Fruit fly (Drosophila melanogaster) whole organism, embryonic: ENCODE data around the gene Paf-AHalpha.
A peak's percentile ranks its signal among the peaks of the same experiment; 100 is the strongest.

Source experiments
- Ada2b ChIP-seq: fragments of 200-800 bp; sonication (Bioruptor generic); IDR thresholded peaks from 2 replicates; pipeline ENCODE4 v1.3.6; 2022; ENCODE audit warnings: missing biosample characterization, missing genetic modification characterization
- CG10654 ChIP-seq: fragments of 200-800 bp; sonication (Bioruptor generic); optimal IDR thresholded peaks from 2 replicates; lab custom pipeline; 2016; ENCODE audit warnings: missing biosample characterization, missing genetic modification characterization
- CG11456 ChIP-seq: fragments of 200-800 bp; sonication (Bioruptor generic); IDR thresholded peaks from 3 replicates; pipeline ENCODE4 v1.3.6; 2022; ENCODE audit warnings: missing biosample characterization, missing genetic modification characterization
- CG11695 ChIP-seq: fragments of 200-800 bp; sonication (Bioruptor generic); IDR thresholded peaks from 3 replicates; pipeline ENCODE4 v1.3.6; 2022; ENCODE audit warnings: missing biosample characterization, missing genetic modification characterization
- CG12219 ChIP-seq: fragments of 200-800 bp; sonication (Bioruptor generic); optimal IDR thresholded peaks from 3 replicates; lab custom pipeline; 2018; ENCODE audit warnings: missing biosample characterization, mild to moderate bottlenecking, missing genetic modification characterization
- CG12236 ChIP-seq: fragments of 200-800 bp; sonication (Bioruptor generic); optimal IDR thresholded peaks from 2 replicates; lab custom pipeline; 2016; ENCODE audit warnings: missing biosample characterization, missing genetic modification characterization
- CG15696 ChIP-seq: fragments of 200-800 bp; sonication (Bioruptor generic); optimal IDR thresholded peaks from 2 replicates; lab custom pipeline; 2019; ENCODE audit warnings: missing biosample characterization, mild to moderate bottlenecking, missing genetic modification characterization, moderate library complexity
- CG17359 ChIP-seq: fragments of 200-800 bp; sonication (Bioruptor generic); optimal IDR thresholded peaks from 3 replicates; lab custom pipeline; 2018; ENCODE audit warnings: missing biosample characterization, mild to moderate bottlenecking, missing genetic modification characterization, moderate library complexity
- CG30020 ChIP-seq: fragments of 200-800 bp; optimal IDR thresholded peaks from 2 replicates; lab custom pipeline; 2019; ENCODE audit warnings: missing biosample characterization, mild to moderate bottlenecking, missing genetic modification characterization, moderate library complexity
- CG31441 ChIP-seq: fragments of 200-800 bp; sonication (Bioruptor generic); IDR thresholded peaks from 2 replicates; pipeline ENCODE4 v1.3.6; 2022; ENCODE audit warnings: missing biosample characterization, missing genetic modification characterization
- CG3726 ChIP-seq: fragments of 200-800 bp; sonication (Bioruptor generic); IDR thresholded peaks from 3 replicates; pipeline ENCODE4, ENCODE4 v1.3.6; 2022; ENCODE audit warnings: missing biosample characterization, missing genetic modification characterization
- CG3838 ChIP-seq: fragments of 200-800 bp; sonication (Bioruptor generic); optimal IDR thresholded peaks from 3 replicates; lab custom pipeline; 2016; ENCODE audit warnings: missing biosample characterization, missing genetic modification characterization
- CG42726 ChIP-seq: fragments of 200-800 bp; sonication (Bioruptor generic); IDR thresholded peaks from 2 replicates; pipeline ENCODE4 v1.3.6; 2022; ENCODE audit warnings: missing biosample characterization, missing genetic modification characterization; ENCODE audit not compliant: partially characterized antibody
- CG4282 ChIP-seq: fragments of 200-800 bp; sonication (Bioruptor generic); optimal IDR thresholded peaks from 2 replicates; lab custom pipeline; 2016; ENCODE audit warnings: missing biosample characterization, missing genetic modification characterization
- CG5180 ChIP-seq: fragments of 200-800 bp; sonication (Bioruptor generic); optimal IDR thresholded peaks from 3 replicates; lab custom pipeline; 2017; ENCODE audit warnings: missing biosample characterization, missing genetic modification characterization, mild to moderate bottlenecking, moderate library complexity, missing genetic modification reagents
- CG6854 ChIP-seq: fragments of 200-800 bp; sonication (Bioruptor generic); optimal IDR thresholded peaks from 3 replicates; lab custom pipeline; 2017; ENCODE audit warnings: missing biosample characterization, mild to moderate bottlenecking, missing genetic modification characterization
- CG7963 ChIP-seq: fragments of 200-800 bp; sonication (Bioruptor generic); IDR thresholded peaks from 3 replicates; pipeline ENCODE4 v1.3.6; 2022; ENCODE audit warnings: missing biosample characterization, missing genetic modification characterization; ENCODE audit not compliant: partially characterized antibody
- CG8765 ChIP-seq: fragments of 200-800 bp; sonication (Bioruptor generic); IDR thresholded peaks from 2 replicates; pipeline ENCODE4 v1.3.6; 2022; ENCODE audit warnings: missing biosample characterization, missing genetic modification characterization
- Camta ChIP-seq: fragments of 200-800 bp; sonication (Bioruptor generic); optimal IDR thresholded peaks from 2 replicates; lab custom pipeline; 2016; ENCODE audit warnings: missing biosample characterization, missing genetic modification characterization
- Dad ChIP-seq: fragments of 200-800 bp; sonication (Bioruptor generic); optimal IDR thresholded peaks from 3 replicates; lab custom pipeline; 2016; ENCODE audit warnings: missing biosample characterization, missing genetic modification characterization
- Dip2 ChIP-seq: fragments of 200-800 bp; sonication (Bioruptor generic); IDR thresholded peaks from 2 replicates; pipeline ENCODE4 v1.3.6; 2022; ENCODE audit warnings: missing biosample characterization, missing genetic modification characterization
- Dref ChIP-seq: fragments of 200-800 bp; sonication (Bioruptor generic); IDR thresholded peaks from 2 replicates; pipeline ENCODE4 v1.3.6; 2022; ENCODE audit warnings: missing biosample characterization, missing genetic modification characterization
- Elba2 ChIP-seq: fragments of 200-800 bp; sonication (Bioruptor generic); optimal IDR thresholded peaks from 3 replicates; lab custom pipeline; 2016; ENCODE audit warnings: missing biosample characterization, missing genetic modification characterization
- Fer1 ChIP-seq: fragments of 200-800 bp; sonication (Bioruptor generic); optimal IDR thresholded peaks from 2 replicates; lab custom pipeline; 2017; ENCODE audit warnings: missing biosample characterization, mild to moderate bottlenecking, missing genetic modification characterization
- Gsc ChIP-seq: fragments of 200-800 bp; sonication (Bioruptor generic); IDR thresholded peaks from 2 replicates; pipeline ENCODE4 v1.3.6; 2022; ENCODE audit warnings: missing biosample characterization, missing genetic modification characterization
- Gug ChIP-seq: fragments of 200-800 bp; sonication (Bioruptor generic); IDR thresholded peaks from 4 replicates; pipeline ENCODE4 v1.3.6; 2022; ENCODE audit warnings: missing biosample characterization, missing genetic modification characterization
- HLH4C ChIP-seq: fragments of 200-800 bp; sonication (Bioruptor generic); IDR thresholded peaks from 3 replicates; pipeline ENCODE4 v1.3.6; 2022; ENCODE audit warnings: missing biosample characterization, missing genetic modification characterization; ENCODE audit not compliant: partially characterized antibody
- Hmr ChIP-seq: fragments of 200-800 bp; sonication (Bioruptor generic); optimal IDR thresholded peaks from 3 replicates; lab custom pipeline; 2017; ENCODE audit warnings: mild to moderate bottlenecking, missing biosample characterization, missing genetic modification reagents, missing genetic modification characterization
- Lim3 ChIP-seq: fragments of 200-800 bp; sonication (Bioruptor generic); IDR thresholded peaks from 2 replicates; pipeline ENCODE4 v1.3.6; 2022; ENCODE audit warnings: missing biosample characterization, missing genetic modification characterization
- Mes4 ChIP-seq: fragments of 200-800 bp; sonication (Bioruptor generic); optimal IDR thresholded peaks from 2 replicates; lab custom pipeline; 2016; ENCODE audit warnings: missing biosample characterization, missing genetic modification characterization
- Myb ChIP-seq: fragments of 200-800 bp; sonication (Bioruptor generic); optimal IDR thresholded peaks from 2 replicates; lab custom pipeline; 2016; ENCODE audit warnings: missing biosample characterization, missing genetic modification characterization
- Opbp ChIP-seq: fragments of 200-800 bp; sonication (Bioruptor generic); IDR thresholded peaks from 3 replicates; pipeline ENCODE4 v1.3.6; 2022; ENCODE audit warnings: missing biosample characterization, missing genetic modification characterization; ENCODE audit not compliant: partially characterized antibody
- Ravus ChIP-seq: fragments of 200-800 bp; sonication (Bioruptor generic); IDR thresholded peaks from 2 replicates; pipeline ENCODE4 v1.3.6; 2022; ENCODE audit warnings: missing biosample characterization, missing genetic modification characterization
- Spps ChIP-seq: fragments of 200-800 bp; sonication (Bioruptor generic); optimal IDR thresholded peaks from 2 replicates; lab custom pipeline; 2018; ENCODE audit warnings: missing biosample characterization, mild to moderate bottlenecking, missing genetic modification characterization
- Vsx1 ChIP-seq: fragments of 200-800 bp; sonication (Bioruptor generic); optimal IDR thresholded peaks from 2 replicates; lab custom pipeline; 2017; ENCODE audit warnings: missing biosample characterization, mild to moderate bottlenecking, missing genetic modification characterization, missing genetic modification reagents
- bsh ChIP-seq, 2 experiments: fragments of 200-800 bp; sonication (Bioruptor generic); optimal IDR thresholded peaks; 2 replicates each; lab custom pipeline; 2017 to 2018; ENCODE audit warnings: mild to moderate bottlenecking in 2 of 2, missing biosample characterization in 2 of 2, missing genetic modification characterization in 2 of 2, moderate library complexity in 1 of 2
- dati ChIP-seq: fragments of 200-800 bp; sonication (Bioruptor generic); IDR thresholded peaks from 2 replicates; pipeline ENCODE4 v1.3.6; 2022; ENCODE audit warnings: missing biosample characterization, missing genetic modification characterization
- en ChIP-seq: fragments of 200-800 bp; sonication (Bioruptor generic); optimal IDR thresholded peaks from 2 replicates; lab custom pipeline; 2016; ENCODE audit warnings: missing biosample characterization, missing genetic modification characterization
- fd96Cb ChIP-seq: fragments of 200-800 bp; sonication (Bioruptor generic); optimal IDR thresholded peaks from 2 replicates; lab custom pipeline; 2018; ENCODE audit warnings: missing biosample characterization, mild to moderate bottlenecking, missing genetic modification characterization, moderate library complexity
- gcm2 ChIP-seq: fragments of 200-800 bp; sonication (Bioruptor generic); optimal IDR thresholded peaks from 2 replicates; lab custom pipeline; 2016; ENCODE audit warnings: missing biosample characterization, missing genetic modification characterization
- hth ChIP-seq: fragments of >200 bp; optimal IDR thresholded peaks from 2 replicates; lab custom pipeline; 2017; ENCODE audit warnings: inconsistent platforms
- jing ChIP-seq: fragments of 200-800 bp; sonication (Bioruptor generic); optimal IDR thresholded peaks from 2 replicates; lab custom pipeline; 2018; ENCODE audit warnings: missing biosample characterization, mild to moderate bottlenecking, missing genetic modification characterization
- nmo ChIP-seq: fragments of 200-800 bp; sonication (Bioruptor generic); optimal IDR thresholded peaks from 2 replicates; lab custom pipeline; 2018; ENCODE audit warnings: missing biosample characterization, mild to moderate bottlenecking, missing genetic modification characterization, moderate library complexity
- sens ChIP-seq: fragments of 200-800 bp; sonication (Bioruptor generic); peaks from one replicate; lab custom pipeline; 2016; ENCODE audit warnings: missing biosample characterization, missing genetic modification characterization
- so ChIP-seq: fragments of 200-800 bp; sonication (Bioruptor generic); IDR thresholded peaks from 3 replicates; pipeline ENCODE4 v1.3.6; 2022; ENCODE audit warnings: missing biosample characterization, missing genetic modification characterization
- tin ChIP-seq: fragments of 200-800 bp; sonication (Bioruptor generic); optimal IDR thresholded peaks from 3 replicates; lab custom pipeline; 2016; ENCODE audit warnings: missing biosample characterization, missing genetic modification characterization
- tna ChIP-seq: fragments of 200-800 bp; sonication (Bioruptor generic); IDR thresholded peaks from 2 replicates; pipeline ENCODE4 v1.3.6; 2022; ENCODE audit warnings: missing biosample characterization, missing genetic modification characterization; ENCODE audit not compliant: partially characterized antibody
- trh ChIP-seq: fragments of 200-800 bp; sonication (Bioruptor generic); optimal IDR thresholded peaks from 2 replicates; lab custom pipeline; 2016; ENCODE audit warnings: missing biosample characterization, missing genetic modification characterization
- twi ChIP-seq: fragments of 200-800 bp; optimal IDR thresholded peaks from 2 replicates; lab custom pipeline; 2019; ENCODE audit warnings: missing biosample characterization, mild to moderate bottlenecking, missing genetic modification characterization, moderate library complexity
- vnd ChIP-seq: fragments of 200-800 bp; sonication (Bioruptor generic); IDR thresholded peaks from 3 replicates; pipeline ENCODE4 v1.3.6; 2022; ENCODE audit warnings: missing biosample characterization, missing genetic modification characterization; ENCODE audit not compliant: partially characterized antibody
- wek ChIP-seq: fragments of 200-800 bp; sonication (Bioruptor generic); optimal IDR thresholded peaks from 3 replicates; lab custom pipeline; 2018; ENCODE audit warnings: missing biosample characterization, mild to moderate bottlenecking, missing genetic modification characterization, moderate library complexity

Gene Paf-AHalpha

DNA sequence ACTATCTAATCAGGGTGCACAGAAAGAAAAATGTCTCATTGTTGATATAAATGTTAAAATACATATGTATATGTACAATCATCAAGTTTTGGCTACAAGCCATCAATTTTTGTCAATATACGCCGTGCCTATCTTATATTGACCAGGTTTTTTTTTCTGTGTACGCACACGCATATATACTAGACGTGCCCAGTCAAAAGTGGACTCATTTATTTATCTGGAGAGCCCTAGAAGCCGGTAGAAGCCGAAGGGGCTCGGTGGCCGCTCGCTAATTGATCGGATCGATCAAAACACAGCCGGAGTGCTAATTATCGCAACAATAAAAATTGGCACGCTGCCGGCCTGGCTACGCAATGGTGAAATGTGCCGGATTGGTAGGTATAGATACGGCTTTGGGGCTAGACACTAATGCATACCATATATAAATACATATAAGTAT lies 45.1 kb downstream of the Paf-AHalpha start (continued):
- TF ChIP-seq CG12236 (GFP tag; lab: Kevin White, UChicago) (no peak), CG3726 (GFP tag; lab: Robert Waterston, UW) (0 out of 3 replicates have a peak, but pooled peaks have one; percentile 13), Elba2 (GFP tag; lab: Kevin White, UChicago) (no peak), CG7963 (GFP tag; lab: Robert Waterston, UW) (no peak), so (GFP tag; lab: Robert Waterston, UW) (0 out of 3 replicates have a peak, but pooled peaks have one; percentile 31), Gsc (GFP tag; lab: Robert Waterston, UW) (0 out of 2 replicates have a peak, but pooled peaks have one; percentile 30), Hmr (peak; percentile 89), Dip2 (GFP tag; lab: Robert Waterston, UW) (no peak), Spps (tag; lab: Kevin White, UChicago) (no peak), trh (peak; percentile 23), Dad (peak; percentile 31), HLH4C (no peak), Vsx1 (GFP tag; lab: Kevin White, UChicago) (peak; percentile 70), Ravus (no peak), CG6854 (peak; percentile 55), nmo (GFP tag; lab: Kevin White, UChicago) (peak; percentile 53), CG4282 (GFP tag; lab: Kevin White, UChicago) (no peak), CG30020 (tag; lab: Kevin White, UChicago) (no peak), gcm2 (GFP tag; lab: Kevin White, UChicago) (peak; percentile 45), CG31441 (GFP tag; lab: Robert Waterston, UW) (peak; percentile 62; the same call in 1 of the 2 replicates), CG5180 (GFP tag; lab: Kevin White, UChicago) (no peak), vnd (GFP tag; lab: Robert Waterston, UW) (no peak), CG15696 (no peak), en (GFP tag; lab: Kevin White, UChicago) (no peak), CG17359 (peak; percentile 79), dati (GFP tag; lab: Robert Waterston, UW) (peak; percentile 31; the same call in 1 of the 2 replicates), tin (GFP tag; lab: Kevin White, UChicago) (peak; percentile 49), CG10654 (GFP tag; lab: Kevin White, UChicago) (peak; percentile 31), CG8765 (no peak), CG42726 (GFP tag; lab: Robert Waterston, UW) (no peak), Camta (GFP tag; lab: Kevin White, UChicago) (peak; percentile 20), wek (GFP tag; lab: Kevin White, UChicago) (no peak), Mes4 (GFP tag; lab: Kevin White, UChicago) (no peak), tna (no peak), Lim3 (no peak), fd96Cb (tag; lab: Kevin White, UChicago) (peak; percentile 55), CG11695 (GFP tag; lab: Robert Waterston, UW) (peak; percentile 68; the same call in 2 of the 3 replicates), CG11456 (GFP tag; lab: Robert Waterston, UW) (peak; percentile 82), hth (lab: Kevin White, UChicago) (no peak), Fer1 (GFP tag; lab: Kevin White, UChicago) (peak; percentile 85), Myb (peak; percentile 16), bsh (GFP tag; optimal IDR thresholded peaks at IDR 0.05; lab: Kevin White, UChicago) (peak; percentile 5 to 66), Ada2b (GFP tag; lab: Robert Waterston, UW) (peak; percentile 75), Dref (GFP tag; lab: Robert Waterston, UW) (no peak), Gug (peak; percentile 64; the same call in 3 of the 4 replicates), Opbp (GFP tag; lab: Robert Waterston, UW) (no peak), sens (peak; percentile 91), CG12219 (peak; percentile 67), CG3838 (GFP tag; lab: Kevin White, UChicago) (peak; percentile 6), twi (no peak), jing (GFP tag; lab: Kevin White, UChicago) (no peak)
